Worm (Caenorhabditis elegans) whole organism, young adult: ENCODE data around the gene gcy-33.
"Not testable (repeated sequence)": the region's sequence is repeated elsewhere in the genome, so short reads cannot be mapped to it uniquely, and the experiment has no call there.

Experiments used
- B0035.1 ChIP-seq: sonication (generic microtip); optimal IDR thresholded peaks from 2 replicates; lab custom pipeline; 2016; ENCODE audit warnings: missing genetic modification characterization, mild to moderate bottlenecking, missing compliant biosample characterization, missing genotype, missing genetic modification reagents
- B0261.1 ChIP-seq: sonication (generic microtip); optimal IDR thresholded peaks from 2 replicates; lab custom pipeline; 2016; ENCODE audit warnings: mild to moderate bottlenecking, missing genetic modification characterization, moderate library complexity, missing compliant biosample characterization
- B0336.3 ChIP-seq: fragments of 200-800 bp; sonication (Bioruptor generic); IDR thresholded peaks from 2 replicates; pipeline ENCODE4 v1.3.6; 2022; ENCODE audit warnings: missing genetic modification characterization, missing compliant biosample characterization
- F49E8.2 ChIP-seq: sonication (generic microtip); optimal IDR thresholded peaks from 3 replicates; lab custom pipeline; 2017; ENCODE audit warnings: missing genetic modification characterization, mild to moderate bottlenecking, missing compliant biosample characterization, antibody characterized with exemption, moderate library complexity; ENCODE audit not compliant: insufficient read depth
- F52B5.7 ChIP-seq: sonication (generic microtip); optimal IDR thresholded peaks from 2 replicates; lab custom pipeline; 2016; ENCODE audit warnings: mild to moderate bottlenecking, missing genetic modification characterization, missing compliant biosample characterization
- F57C9.4 ChIP-seq: sonication (generic microtip); optimal IDR thresholded peaks from 2 replicates; lab custom pipeline; 2017; ENCODE audit warnings: mild to moderate bottlenecking, missing genetic modification characterization, missing compliant biosample characterization
- Y53G8AR.9 ChIP-seq: fragments of 200-800 bp; sonication (Bioruptor generic); conservative IDR thresholded peaks from 2 replicates; pipeline ENCODE4 v1.3.6; 2022; ENCODE audit warnings: missing genetic modification reagents, missing genetic modification characterization, missing compliant biosample characterization
- ZK185.1 ChIP-seq: sonication (generic microtip); optimal IDR thresholded peaks from 2 replicates; lab custom pipeline; 2016; ENCODE audit warnings: mild to moderate bottlenecking, missing genetic modification characterization, missing compliant biosample characterization; ENCODE audit not compliant: poor library complexity, severe bottlenecking
- ama-1 ChIP-seq, 3 experiments: fragments of 150-350 bp in 1 of 3; sonication (generic microtip) in 2 of 3; optimal IDR thresholded peaks; 2 replicates each; lab custom pipeline; 2014 to 2018; ENCODE audit warnings: missing biosample characterization in 2 of 3, missing genetic modification characterization in 2 of 3, missing genetic modification reagents in 2 of 3
- athp-1 ChIP-seq: sonication (generic microtip); optimal IDR thresholded peaks from 2 replicates; lab custom pipeline; 2017; ENCODE audit warnings: mild to moderate bottlenecking, missing genetic modification characterization, missing compliant biosample characterization
- attf-6 ChIP-seq: fragments of 200-800 bp; sonication (Bioruptor generic); IDR thresholded peaks from 2 replicates; pipeline ENCODE4 v1.3.6; 2022; ENCODE audit warnings: missing genetic modification reagents, missing genetic modification characterization, missing compliant biosample characterization
- bed-1 ChIP-seq: fragments of 200-800 bp; sonication (Bioruptor generic); IDR thresholded peaks from 2 replicates; pipeline ENCODE4 v1.3.6; 2022; ENCODE audit warnings: missing genetic modification reagents, missing genetic modification characterization, missing compliant biosample characterization
- bed-2 ChIP-seq: fragments of 200-800 bp; sonication (Bioruptor generic); IDR thresholded peaks from 2 replicates; pipeline ENCODE4 v1.3.6; 2022; ENCODE audit warnings: missing genetic modification reagents, missing genetic modification characterization, missing compliant biosample characterization
- cebp-1 ChIP-seq, 2 experiments: fragments of 200-800 bp in 1 of 2; sonication (Bioruptor generic) in 1 of 2; sonication (generic microtip) in 1 of 2; IDR thresholded peaks in 1 of 2; optimal IDR thresholded peaks in 1 of 2; 2 replicates each; pipeline versions ENCODE4 v1.3.6 to Lab custom; 2017 to 2022; ENCODE audit warnings: missing compliant biosample characterization in 2 of 2, missing genetic modification characterization in 2 of 2, mild to moderate bottlenecking in 1 of 2, missing genetic modification reagents in 1 of 2, moderate library complexity in 1 of 2
- cebp-2 ChIP-seq: fragments of 200-800 bp; sonication (Bioruptor generic); IDR thresholded peaks from 2 replicates; pipeline ENCODE4 v1.3.6; 2022; ENCODE audit warnings: missing genetic modification characterization, missing compliant biosample characterization
- ceh-91 ChIP-seq: fragments of 200-800 bp; sonication (Bioruptor generic); IDR thresholded peaks from 2 replicates; pipeline ENCODE4 v1.3.6; 2022; ENCODE audit warnings: missing genetic modification reagents, missing genetic modification characterization, missing compliant biosample characterization
- egl-44 ChIP-seq: fragments of 200-800 bp; sonication (Bioruptor generic); IDR thresholded peaks from 2 replicates; pipeline ENCODE4 v1.3.6; 2022; ENCODE audit warnings: missing genetic modification reagents, missing genetic modification characterization, missing compliant biosample characterization
- egrh-3 ChIP-seq: fragments of 200-800 bp; sonication (Bioruptor generic); IDR thresholded peaks from 2 replicates; pipeline ENCODE4 v1.3.6; 2022; ENCODE audit warnings: missing genetic modification reagents, missing genetic modification characterization, missing compliant biosample characterization
- fkh-3 ChIP-seq: sonication (generic microtip); optimal IDR thresholded peaks from 2 replicates; lab custom pipeline; 2016; ENCODE audit warnings: mild to moderate bottlenecking, missing genetic modification characterization, missing compliant biosample characterization
- hlh-12 ChIP-seq: sonication (generic microtip); optimal IDR thresholded peaks from 2 replicates; lab custom pipeline; 2016; ENCODE audit warnings: missing genetic modification characterization, missing compliant biosample characterization
- hsf-1 ChIP-seq: fragments of 200-800 bp; sonication (Bioruptor generic); IDR thresholded peaks from 2 replicates; pipeline ENCODE4 v1.3.6; 2022; ENCODE audit warnings: missing genetic modification reagents, missing genetic modification characterization, missing compliant biosample characterization
- lag-1 ChIP-seq: fragments of 200-800 bp; sonication (Bioruptor generic); IDR thresholded peaks from 2 replicates; pipeline ENCODE4 v1.3.6; 2022; ENCODE audit warnings: missing genetic modification reagents, missing genetic modification characterization, missing compliant biosample characterization
- let-607 ChIP-seq, 2 experiments: fragments of 200-800 bp in 1 of 2; sonication (Bioruptor generic) in 1 of 2; sonication (generic microtip) in 1 of 2; optimal IDR thresholded peaks; 2 replicates each; lab custom pipeline; 2016 to 2018; ENCODE audit warnings: mild to moderate bottlenecking in 2 of 2, missing compliant biosample characterization in 2 of 2, missing genetic modification characterization in 2 of 2, moderate library complexity in 2 of 2, missing genotype in 1 of 2
- lin-26 ChIP-seq: fragments of 200-800 bp; sonication (Bioruptor generic); IDR thresholded peaks from 2 replicates; pipeline ENCODE4 v1.3.6; 2022; ENCODE audit warnings: missing genetic modification reagents, missing genetic modification characterization, missing compliant biosample characterization
- lsy-27 ChIP-seq: sonication (generic microtip); optimal IDR thresholded peaks from 2 replicates; lab custom pipeline; 2017; ENCODE audit warnings: missing genetic modification characterization, mild to moderate bottlenecking, missing compliant biosample characterization, antibody characterized with exemption, missing genotype, borderline replicate concordance; ENCODE audit not compliant: insufficient read depth
- madf-3 ChIP-seq: fragments of 200-800 bp; sonication (Bioruptor generic); IDR thresholded peaks from 2 replicates; pipeline ENCODE4 v1.3.6; 2022; ENCODE audit warnings: missing genetic modification reagents, missing genetic modification characterization, missing compliant biosample characterization
- madf-8 ChIP-seq: fragments of 200-800 bp; sonication (Bioruptor generic); conservative IDR thresholded peaks from 2 replicates; pipeline ENCODE4 v1.3.6; 2022; ENCODE audit warnings: missing genetic modification reagents, missing genetic modification characterization, missing compliant biosample characterization
- mel-28 ChIP-seq: sonication (generic microtip); optimal IDR thresholded peaks from 2 replicates; lab custom pipeline; 2016; ENCODE audit warnings: borderline replicate concordance, mild to moderate bottlenecking, missing genetic modification characterization, missing compliant biosample characterization
- nfya-1 ChIP-seq: sonication (generic microtip); optimal IDR thresholded peaks from 2 replicates; lab custom pipeline; 2017; ENCODE audit warnings: antibody characterized with exemption, missing compliant biosample characterization, missing genetic modification characterization, borderline replicate concordance; ENCODE audit not compliant: insufficient read depth
- nhr-120 ChIP-seq: fragments of 200-800 bp; sonication (Bioruptor generic); IDR thresholded peaks from 2 replicates; pipeline ENCODE4 v1.3.6; 2022; ENCODE audit warnings: missing genetic modification characterization, missing compliant biosample characterization
- nhr-27 ChIP-seq: fragments of 200-800 bp; sonication (Bioruptor generic); optimal IDR thresholded peaks from 2 replicates; lab custom pipeline; 2018; ENCODE audit warnings: mild to moderate bottlenecking, missing genetic modification characterization, moderate library complexity, missing compliant biosample characterization
- nhr-80 ChIP-seq: sonication (generic microtip); optimal IDR thresholded peaks from 2 replicates; lab custom pipeline; 2016; ENCODE audit warnings: missing genetic modification characterization, missing compliant biosample characterization
- rcor-1 ChIP-seq: fragments of 200-800 bp; sonication (Bioruptor generic); IDR thresholded peaks from 2 replicates; pipeline ENCODE4 v1.3.6; 2022; ENCODE audit warnings: missing genetic modification reagents, missing genetic modification characterization, missing compliant biosample characterization
- snpc-3.4 ChIP-seq: sonication (generic microtip); optimal IDR thresholded peaks from 2 replicates; lab custom pipeline; 2017; ENCODE audit warnings: missing genetic modification characterization, mild to moderate bottlenecking, missing compliant biosample characterization, antibody characterized with exemption, moderate library complexity, missing genotype, missing genetic modification reagents
- snpc-4 ChIP-seq, 5 experiments: fragments of 150-350 bp in 1 of 5; sonication (generic microtip) in 4 of 5; optimal IDR thresholded peaks; 2 replicates each; lab custom pipeline; 2014 to 2018; ENCODE audit warnings: missing genetic modification characterization in 5 of 5, missing biosample characterization in 3 of 5, antibody characterized with exemption in 2 of 5, mild to moderate bottlenecking in 2 of 5, missing compliant biosample characterization in 2 of 5, missing genotype in 2 of 5, moderate library complexity in 2 of 5, missing genetic modification reagents in 1 of 5
- tlf-1 ChIP-seq: fragments of 200-800 bp; sonication (Bioruptor generic); optimal IDR thresholded peaks from 2 replicates; lab custom pipeline; 2018; ENCODE audit warnings: mild to moderate bottlenecking, missing genetic modification characterization, missing compliant biosample characterization
- xnd-1 ChIP-seq: sonication (generic microtip); optimal IDR thresholded peaks from 2 replicates; lab custom pipeline; 2016; ENCODE audit warnings: missing genotype, missing genetic modification reagents, missing genetic modification characterization, missing compliant biosample characterization
- ztf-18 ChIP-seq: sonication (generic microtip); optimal IDR thresholded peaks from 2 replicates; lab custom pipeline; 2016; ENCODE audit warnings: missing genotype, mild to moderate bottlenecking, missing genetic modification characterization, missing compliant biosample characterization
- ztf-22 ChIP-seq: fragments of 200-800 bp; sonication (Bioruptor generic); optimal IDR thresholded peaks from 2 replicates; lab custom pipeline; 2018; ENCODE audit warnings: mild to moderate bottlenecking, missing genetic modification characterization, moderate library complexity, missing compliant biosample characterization
- ztf-3 ChIP-seq: fragments of 200-800 bp; sonication (Bioruptor generic); optimal IDR thresholded peaks from 2 replicates; lab custom pipeline; 2018; ENCODE audit warnings: mild to moderate bottlenecking, missing genetic modification characterization, missing compliant biosample characterization

The gcy-33 gene

ce11 chrV:12024273-12024672 is 22.7 kb upstream of the gcy-33 start (continued):
- TF ChIP-seq athp-1 = no peak
- no peak for TF ChIP-seq egl-44 (GFP tag; lab: Robert Waterston, UW)
- no peak for TF ChIP-seq rcor-1
- no peak for TF ChIP-seq snpc-4 (GFP tag; optimal IDR thresholded peaks at IDR 0.05; lab: Kevin White, UChicago)
- peak in 1 of 4 experiments; percentile 7 for TF ChIP-seq snpc-4 (tag; optimal IDR thresholded peaks at IDR 0.05; lab: Kevin White, UChicago)
- no peak for TF ChIP-seq ceh-91 (GFP tag; lab: Robert Waterston, UW)
- TF ChIP-seq cebp-2 (GFP tag; lab: Robert Waterston, UW) = no peak
- no peak for TF ChIP-seq tlf-1
- TF ChIP-seq F49E8.2 (tag; lab: Kevin White, UChicago) = no peak
- no peak for TF ChIP-seq nfya-1 (tag; lab: Kevin White, UChicago)
- no peak for TF ChIP-seq lin-26
- no peak for TF ChIP-seq nhr-27 (tag; lab: Kevin White, UChicago)
- no peak for TF ChIP-seq snpc-3.4 (tag; lab: Kevin White, UChicago)
- TF ChIP-seq F57C9.4 (tag; lab: Kevin White, UChicago) = no peak

ce11 chrV:12020940-12021339 is 19.3 kb upstream of the gcy-33 start:
- TF ChIP-seq let-607 (tag; optimal IDR thresholded peaks at IDR 0.05; lab: Kevin White, UChicago) = no peak
- TF ChIP-seq cebp-2 (GFP tag; lab: Robert Waterston, UW) = no peak
- no peak for TF ChIP-seq nhr-120 (GFP tag; lab: Robert Waterston, UW)
- TF ChIP-seq bed-1 (GFP tag; lab: Robert Waterston, UW) = no peak
- TF ChIP-seq ztf-3 (GFP tag; lab: Kevin White, UChicago) = no peak
- peak; percentile 69 for TF ChIP-seq nhr-80 (tag; lab: Kevin White, UChicago)
- TF ChIP-seq bed-2 (GFP tag; lab: Robert Waterston, UW) = no peak

ce11 chrV:12020026-12020425 is 18.4 kb upstream of the gcy-33 start, which contains the start of gene F10C2.3:
TSS of gene F10C2.3 (plus strand) at chrV:12020326.
- not testable (repeated sequence) for TF ChIP-seq ztf-22 (GFP tag; lab: Kevin White, UChicago); fkh-3 (tag; lab: Kevin White, UChicago); attf-6

- no peak for TF ChIP-seq ZK185.1
- no peak for TF ChIP-seq B0336.3 (GFP tag; lab: Robert Waterston, UW)
- no peak for TF ChIP-seq xnd-1
- TF ChIP-seq nhr-80 (tag; lab: Kevin White, UChicago) = peak; percentile 21
- no peak for TF ChIP-seq Y53G8AR.9 (GFP tag; lab: Robert Waterston, UW)
- TF ChIP-seq, all 124 proteins: peak for 1
Observed at ce11 chrV:12013298-12013697, 11.7 kb upstream of the gcy-33 start, which contains the start of gene add-2. TSS of gene add-2 (minus strand) at chrV:12013406.

ce11 chrV:12011686-12012085 is 10.1 kb upstream of the gcy-33 start:
- TF ChIP-seq B0261.1 = no peak
- TF ChIP-seq lag-1 (GFP tag; lab: Robert Waterston, UW) = no peak
- TF ChIP-seq tlf-1 = no peak
- TF ChIP-seq ztf-3 (GFP tag; lab: Kevin White, UChicago) = no peak
- no peak for TF ChIP-seq lsy-27 (tag; lab: Kevin White, UChicago)
- TF ChIP-seq hlh-12 (tag; lab: Kevin White, UChicago) = no peak
- TF ChIP-seq ama-1 (optimal IDR thresholded peaks at IDR 0.05; lab: Kevin White, UChicago) = no peak
- TF ChIP-seq ama-1 (GFP tag; optimal IDR thresholded peaks at IDR 0.05; lab: Kevin White, UChicago) = no peak
- TF ChIP-seq madf-3 (GFP tag; lab: Robert Waterston, UW) = no peak
- no peak for TF ChIP-seq ztf-18
- TF ChIP-seq madf-8 (GFP tag; lab: Robert Waterston, UW) = no peak
- TF ChIP-seq fkh-3 (tag; lab: Kevin White, UChicago) = no peak
- TF ChIP-seq F52B5.7 = no peak
- no peak for TF ChIP-seq egrh-3 (GFP tag; lab: Robert Waterston, UW)
- TF ChIP-seq B0035.1 (tag; lab: Kevin White, UChicago) = no peak
- TF ChIP-seq cebp-1 (GFP tag; IDR thresholded peaks at IDR 0.05; lab: Robert Waterston, UW) = no peak
- TF ChIP-seq cebp-1 (tag; optimal IDR thresholded peaks at IDR 0.05; lab: Kevin White, UChicago) = no peak
- TF ChIP-seq mel-28 (tag; lab: Kevin White, UChicago) = no peak
- TF ChIP-seq hsf-1 = no peak
- TF ChIP-seq, all 124 proteins: peak for 0
